Fruit fly (Drosophila melanogaster) whole organism, prepupa: ENCODE results near the gene Polr1D.

Source experiments
- CG10669 ChIP-seq: fragments of 200-800 bp; sonication (Bioruptor generic); optimal IDR thresholded peaks from 3 replicates; lab custom pipeline; 2018; ENCODE audit warnings: missing biosample characterization, mild to moderate bottlenecking, missing genetic modification characterization, moderate library complexity
- CG11294 ChIP-seq: fragments of 200-800 bp; sonication (Bioruptor generic); IDR thresholded peaks from 2 replicates; pipeline ENCODE4 v1.3.6; 2022; ENCODE audit warnings: missing biosample characterization, missing genetic modification characterization
- CG11762 ChIP-seq: fragments of 200-800 bp; sonication (Bioruptor generic); optimal IDR thresholded peaks from 3 replicates; lab custom pipeline; 2016; ENCODE audit warnings: missing biosample characterization, missing genetic modification characterization; ENCODE audit not compliant: insufficient read depth
- CG11902 ChIP-seq: fragments of 200-800 bp; sonication (Bioruptor generic); optimal IDR thresholded peaks from 3 replicates; lab custom pipeline; 2016; ENCODE audit warnings: missing biosample characterization, missing genetic modification characterization
- CG15336 ChIP-seq: fragments of 200-800 bp; sonication (Bioruptor generic); IDR thresholded peaks from 2 replicates; pipeline ENCODE4 v1.3.6; 2022; ENCODE audit warnings: missing biosample characterization, missing genetic modification characterization
- CG16779 ChIP-seq: fragments of 200-800 bp; sonication (Bioruptor generic); optimal IDR thresholded peaks from 3 replicates; lab custom pipeline; 2017; ENCODE audit warnings: missing biosample characterization, mild to moderate bottlenecking, missing genetic modification characterization
- CG3032 ChIP-seq: fragments of 200-800 bp; optimal IDR thresholded peaks from 2 replicates; lab custom pipeline; 2019; ENCODE audit warnings: missing biosample characterization, mild to moderate bottlenecking, missing genetic modification characterization, moderate library complexity
- CG31627 ChIP-seq: fragments of 200-800 bp; sonication (Bioruptor generic); optimal IDR thresholded peaks from 3 replicates; lab custom pipeline; 2016; ENCODE audit warnings: missing biosample characterization, missing genetic modification characterization
- CG32006 ChIP-seq: fragments of 200-800 bp; sonication (Bioruptor generic); optimal IDR thresholded peaks from 3 replicates; lab custom pipeline; 2017; ENCODE audit warnings: missing biosample characterization, mild to moderate bottlenecking, missing genetic modification characterization
- CG6163 ChIP-seq: fragments of 200-800 bp; sonication (Bioruptor generic); IDR thresholded peaks from 3 replicates; pipeline ENCODE4 v1.3.6; 2022; ENCODE audit warnings: missing biosample characterization, missing genetic modification characterization
- CG6276 ChIP-seq: fragments of 200-800 bp; sonication (Bioruptor generic); optimal IDR thresholded peaks from 2 replicates; lab custom pipeline; 2017; ENCODE audit warnings: missing biosample characterization, mild to moderate bottlenecking, missing genetic modification characterization
- CG6792 ChIP-seq: fragments of 200-800 bp; sonication (Bioruptor generic); optimal IDR thresholded peaks from 3 replicates; lab custom pipeline; 2016; ENCODE audit warnings: missing biosample characterization, missing genetic modification characterization
- CG6808 ChIP-seq: fragments of 200-800 bp; sonication (Bioruptor generic); optimal IDR thresholded peaks from 3 replicates; lab custom pipeline; 2017; ENCODE audit warnings: missing biosample characterization, missing genetic modification characterization, mild to moderate bottlenecking, moderate library complexity, missing genetic modification reagents
- CG7368 ChIP-seq: fragments of 200-800 bp; sonication (Bioruptor generic); optimal IDR thresholded peaks from 3 replicates; lab custom pipeline; 2016; ENCODE audit warnings: missing biosample characterization, missing genetic modification characterization
- CG8119 ChIP-seq: fragments of 200-800 bp; sonication (Bioruptor generic); IDR thresholded peaks from 3 replicates; pipeline ENCODE4 v1.3.6; 2022; ENCODE audit warnings: missing biosample characterization, missing genetic modification characterization
- CG8632 ChIP-seq: fragments of 200-800 bp; sonication (Bioruptor generic); optimal IDR thresholded peaks from 3 replicates; lab custom pipeline; 2016; ENCODE audit warnings: missing biosample characterization, missing genetic modification characterization
- CG9139 ChIP-seq: fragments of 200-800 bp; sonication (Bioruptor generic); optimal IDR thresholded peaks from 3 replicates; lab custom pipeline; 2017; ENCODE audit warnings: missing biosample characterization, mild to moderate bottlenecking, missing genetic modification characterization
- Eip75B ChIP-seq: fragments of 200-800 bp; sonication (Bioruptor generic); optimal IDR thresholded peaks from 3 replicates; lab custom pipeline; 2016; ENCODE audit warnings: missing biosample characterization, missing genetic modification characterization
- Eip78C ChIP-seq: fragments of 200-800 bp; sonication (Bioruptor generic); peaks from one replicate; lab custom pipeline; 2016; ENCODE audit warnings: missing biosample characterization, missing genetic modification characterization
- Ets21C ChIP-seq: fragments of 200-800 bp; sonication (Bioruptor generic); optimal IDR thresholded peaks from 3 replicates; lab custom pipeline; 2016; ENCODE audit warnings: missing biosample characterization, missing genetic modification characterization
- Ets96B ChIP-seq: fragments of 200-800 bp; optimal IDR thresholded peaks from 2 replicates; lab custom pipeline; 2019; ENCODE audit warnings: missing biosample characterization, mild to moderate bottlenecking, missing genetic modification characterization, moderate library complexity
- Gug ChIP-seq: fragments of 200-800 bp; sonication (Bioruptor generic); IDR thresholded peaks from 2 replicates; pipeline ENCODE4 v1.3.6; 2022; ENCODE audit warnings: missing biosample characterization, missing genetic modification characterization
- Hr39 ChIP-seq: fragments of 200-800 bp; sonication (Bioruptor generic); optimal IDR thresholded peaks from 2 replicates; lab custom pipeline; 2016; ENCODE audit warnings: missing biosample characterization, missing genetic modification characterization
- Lpt ChIP-seq: fragments of 200-800 bp; sonication (Bioruptor generic); optimal IDR thresholded peaks from 3 replicates; lab custom pipeline; 2016; ENCODE audit warnings: missing biosample characterization, missing genetic modification characterization
- Met ChIP-seq: fragments of 200-800 bp; sonication (Bioruptor generic); optimal IDR thresholded peaks from 3 replicates; lab custom pipeline; 2016; ENCODE audit warnings: missing biosample characterization, missing genetic modification characterization
- Smox ChIP-seq: fragments of 200-800 bp; sonication (Bioruptor generic); optimal IDR thresholded peaks from 3 replicates; lab custom pipeline; 2016; ENCODE audit warnings: missing biosample characterization, missing genetic modification characterization
- Sox102F ChIP-seq: fragments of 200-800 bp; sonication (Bioruptor generic); optimal IDR thresholded peaks from 2 replicates; lab custom pipeline; 2016; ENCODE audit warnings: missing biosample characterization, mild to moderate bottlenecking, missing genetic modification characterization
- Sox14 ChIP-seq: fragments of 200-800 bp; sonication (Bioruptor generic); optimal IDR thresholded peaks from 3 replicates; lab custom pipeline; 2016; ENCODE audit warnings: missing biosample characterization, missing genetic modification characterization
- acj6 ChIP-seq: fragments of 200-800 bp; sonication (Bioruptor generic); optimal IDR thresholded peaks from 3 replicates; lab custom pipeline; 2016; ENCODE audit warnings: missing biosample characterization, missing genetic modification characterization
- cyc ChIP-seq: fragments of 200-800 bp; sonication (Bioruptor generic); optimal IDR thresholded peaks from 3 replicates; lab custom pipeline; 2016; ENCODE audit warnings: missing biosample characterization, missing genetic modification characterization
- dac ChIP-seq: fragments of 200-800 bp; sonication (Bioruptor generic); optimal IDR thresholded peaks from 2 replicates; lab custom pipeline; 2017; ENCODE audit warnings: missing biosample characterization, mild to moderate bottlenecking, missing genetic modification characterization
- dsx ChIP-seq: fragments of 200-800 bp; optimal IDR thresholded peaks from 3 replicates; lab custom pipeline; 2019; ENCODE audit warnings: missing biosample characterization, mild to moderate bottlenecking, missing genetic modification characterization, moderate library complexity; ENCODE audit not compliant: poor library complexity, severe bottlenecking
- eg ChIP-seq: fragments of 200-800 bp; sonication (Bioruptor generic); IDR thresholded peaks from 3 replicates; pipeline ENCODE4 v1.3.6; 2022; ENCODE audit warnings: missing biosample characterization, missing genetic modification characterization
- esn ChIP-seq: fragments of 200-800 bp; sonication (Bioruptor generic); optimal IDR thresholded peaks from 2 replicates; lab custom pipeline; 2016; ENCODE audit warnings: missing biosample characterization, mild to moderate bottlenecking, missing genetic modification characterization, moderate library complexity
- fd59A ChIP-seq: fragments of 200-800 bp; sonication (Bioruptor generic); optimal IDR thresholded peaks from 2 replicates; lab custom pipeline; 2017; ENCODE audit warnings: missing biosample characterization, mild to moderate bottlenecking, missing genetic modification characterization, missing genetic modification reagents
- fd85E ChIP-seq: fragments of 200-800 bp; sonication (Bioruptor generic); optimal IDR thresholded peaks from 3 replicates; lab custom pipeline; 2016; ENCODE audit warnings: missing biosample characterization, missing genetic modification characterization
- fkh ChIP-seq: fragments of 200-800 bp; sonication (Bioruptor generic); optimal IDR thresholded peaks from 3 replicates; lab custom pipeline; 2017; ENCODE audit warnings: missing biosample characterization, mild to moderate bottlenecking, missing genetic modification characterization, moderate library complexity
- pdm3 ChIP-seq: fragments of 200-800 bp; sonication (Bioruptor generic); optimal IDR thresholded peaks from 3 replicates; lab custom pipeline; 2016; ENCODE audit warnings: missing biosample characterization, missing genetic modification characterization
- salr ChIP-seq, 2 experiments: fragments of 200-800 bp; sonication (Bioruptor generic); optimal IDR thresholded peaks; 3 replicates each; lab custom pipeline; 2016 to 2018; ENCODE audit warnings: missing biosample characterization in 2 of 2, missing genetic modification characterization in 2 of 2, mild to moderate bottlenecking in 1 of 2
- spab ChIP-seq: fragments of 200-800 bp; sonication (Bioruptor generic); optimal IDR thresholded peaks from 2 replicates; lab custom pipeline; 2017; ENCODE audit warnings: missing biosample characterization, mild to moderate bottlenecking, missing genetic modification characterization, missing genetic modification reagents
- ss ChIP-seq, 2 experiments: fragments of 200-800 bp; sonication (Bioruptor generic); optimal IDR thresholded peaks; 2 replicates in 1 of 2; 3 replicates in 1 of 2; lab custom pipeline; 2017 to 2018; ENCODE audit warnings: mild to moderate bottlenecking in 2 of 2, missing biosample characterization in 2 of 2, missing genetic modification characterization in 2 of 2, moderate library complexity in 1 of 2
- topi ChIP-seq: fragments of 200-800 bp; sonication (Bioruptor generic); optimal IDR thresholded peaks from 3 replicates; lab custom pipeline; 2016; ENCODE audit warnings: missing biosample characterization, missing genetic modification characterization
- vri ChIP-seq: fragments of 200-800 bp; sonication (Bioruptor generic); optimal IDR thresholded peaks from 3 replicates; lab custom pipeline; 2016; ENCODE audit warnings: missing biosample characterization, mild to moderate bottlenecking, missing genetic modification characterization

Gene Polr1D

DNA sequence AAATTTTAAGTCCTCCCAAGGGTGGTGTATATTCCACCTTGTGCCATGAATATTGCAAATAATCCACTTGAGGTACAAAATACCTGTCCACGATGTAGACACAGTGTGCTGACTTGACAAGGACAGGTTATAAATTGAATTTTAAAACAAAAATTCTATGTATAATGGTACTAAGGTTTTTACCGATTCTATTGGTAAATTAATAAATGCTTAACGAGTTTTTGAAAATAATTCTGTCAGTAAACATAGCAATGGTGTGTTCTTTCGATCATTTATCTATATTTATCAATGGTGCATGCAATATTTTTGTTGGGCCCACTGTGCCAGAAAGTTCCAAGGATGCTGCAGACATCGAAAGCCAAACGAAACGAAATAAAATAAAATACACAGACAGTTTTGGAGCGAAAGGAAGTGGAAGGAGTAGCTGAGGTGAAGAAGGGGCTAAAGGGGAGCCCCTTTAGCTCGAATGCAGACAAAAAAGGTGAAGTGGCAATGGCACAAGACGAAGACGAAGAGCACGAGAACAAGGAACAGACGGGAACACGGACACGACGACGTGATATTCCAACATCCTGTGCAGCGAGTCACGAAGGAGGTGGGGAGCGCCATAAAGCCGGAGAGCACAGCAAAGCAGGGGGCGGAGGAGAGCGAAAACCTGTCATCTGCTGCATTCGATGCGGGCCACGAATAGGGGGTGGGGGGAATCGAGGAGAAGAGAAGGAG lies 1.1 kb upstream of the Polr1D start (continued):
- TF ChIP-seq Eip75B (GFP tag; lab: Kevin White, UChicago) (peak; percentile 81), Sox102F (GFP tag; lab: Kevin White, UChicago) (peak; percentile 90), CG11294 (GFP tag; lab: Robert Waterston, UW) (no peak), CG15336 (no peak), CG6808 (GFP tag; lab: Kevin White, UChicago) (peak; percentile 81), salr (GFP tag; optimal IDR thresholded peaks at IDR 0.05; lab: Kevin White, UChicago) (peak; percentile 62 to 84), fd59A (GFP tag; lab: Kevin White, UChicago) (peak; percentile 74), topi (peak; percentile 90), Sox14 (GFP tag; lab: Kevin White, UChicago) (peak; percentile 85), CG31627 (peak; percentile 88), pdm3 (GFP tag; lab: Kevin White, UChicago) (peak; percentile 85), spab (GFP tag; lab: Kevin White, UChicago) (peak; percentile 74), CG11762 (GFP tag; lab: Kevin White, UChicago) (peak; percentile 75), CG6163 (GFP tag; lab: Robert Waterston, UW) (peak; percentile 72), vri (GFP tag; lab: Kevin White, UChicago) (peak; percentile 81), CG6792 (GFP tag; lab: Kevin White, UChicago) (peak; percentile 75), fkh (GFP tag; lab: Kevin White, UChicago) (no peak), acj6 (peak; percentile 82)

DNA sequence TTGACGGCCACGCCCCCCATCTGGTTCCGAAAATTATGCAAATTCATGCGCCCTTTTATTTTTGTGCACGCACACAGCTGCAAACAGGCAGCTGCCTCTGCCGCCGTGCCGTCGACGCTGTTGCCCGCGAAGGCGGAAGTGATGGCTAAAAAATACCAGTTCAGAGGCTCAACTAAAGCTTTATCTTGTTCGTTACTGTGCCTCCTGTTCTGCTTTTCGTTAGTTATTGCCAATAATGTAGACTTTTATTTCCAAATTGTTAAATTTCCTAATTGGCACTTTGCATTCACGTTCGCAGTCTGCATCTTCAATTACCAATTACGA lies 705 bp downstream of the Polr1D start:
- TF ChIP-seq dsx (GFP tag; lab: Kevin White, UChicago) (no peak), Eip78C (GFP tag; lab: Kevin White, UChicago) (peak; percentile 60), eg (GFP tag; lab: Robert Waterston, UW) (0 out of 3 replicates have a peak, but pooled peaks have one; percentile 4), Hr39 (peak; percentile 2)

DNA sequence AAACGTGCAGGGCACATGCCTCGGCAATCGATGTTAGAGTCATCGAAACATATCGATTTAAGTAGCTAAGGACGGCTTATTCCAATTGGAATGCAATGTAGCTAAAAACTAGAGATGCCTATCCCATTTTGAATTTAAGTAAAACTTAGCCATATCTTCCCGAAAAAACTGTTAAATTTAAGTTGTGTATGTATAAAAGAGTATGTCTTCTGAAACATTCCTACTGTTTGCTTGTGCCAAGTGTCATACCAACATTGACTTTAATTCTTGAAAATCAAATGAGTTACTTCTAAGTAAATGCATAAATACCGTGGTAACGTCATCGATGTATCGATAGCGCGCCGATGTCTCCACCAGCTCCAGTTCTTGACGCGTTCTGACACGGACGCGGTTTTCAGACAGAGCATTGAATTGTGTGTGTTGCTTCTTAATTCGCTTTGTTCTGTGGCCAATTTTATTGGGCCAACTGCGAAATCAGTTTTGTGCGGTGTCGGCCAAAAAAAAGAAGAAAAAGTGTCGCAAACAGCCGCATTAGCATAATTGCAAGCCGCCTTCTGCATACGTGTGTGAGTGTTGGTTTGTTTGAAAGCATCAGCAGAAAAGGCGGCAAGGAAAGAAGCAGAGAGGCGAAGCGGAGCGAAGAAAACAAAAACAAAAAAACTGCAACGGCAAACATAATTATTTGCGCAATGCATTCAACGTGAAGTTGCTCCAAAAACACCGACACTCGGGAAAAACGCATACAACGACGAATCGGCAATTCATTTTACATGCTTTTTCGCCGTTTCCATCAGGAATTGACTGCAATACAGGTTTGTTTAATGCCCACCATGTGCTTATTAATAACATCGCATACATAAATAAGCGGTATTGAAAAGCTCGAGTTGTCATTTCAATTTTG lies 1.3 kb downstream of the Polr1D start, which contains the start of gene brat:
TSS of gene brat (plus strand) at position 352 of the 901 bp plus-strand sequence.
- TF ChIP-seq fd59A (GFP tag; lab: Kevin White, UChicago), result no peak
- no peak for TF ChIP-seq CG9139 (GFP tag; lab: Kevin White, UChicago)
- peak in 1 of 2 experiments; percentile 21 for TF ChIP-seq ss (GFP tag; optimal IDR thresholded peaks at IDR 0.05; lab: Kevin White, UChicago)
- peak; percentile 60 for TF ChIP-seq Hr39
- peak; percentile 36 for TF ChIP-seq Sox102F (GFP tag; lab: Kevin White, UChicago)
- no peak for TF ChIP-seq CG15336
- no peak for TF ChIP-seq vri (GFP tag; lab: Kevin White, UChicago)
- TF ChIP-seq CG6276 (GFP tag; lab: Kevin White, UChicago), result no peak
- TF ChIP-seq CG7368 (GFP tag; lab: Kevin White, UChicago), result no peak
- no peak for TF ChIP-seq Eip75B (GFP tag; lab: Kevin White, UChicago)
- TF ChIP-seq acj6, result peak; percentile 47
- peak; percentile 30 for TF ChIP-seq CG32006 (GFP tag; lab: Kevin White, UChicago)
- TF ChIP-seq eg (GFP tag; lab: Robert Waterston, UW), result no peak
- no peak for TF ChIP-seq dac (GFP tag; lab: Kevin White, UChicago)
- no peak for TF ChIP-seq CG10669
- no peak for TF ChIP-seq CG11902
- no peak for TF ChIP-seq CG6808 (GFP tag; lab: Kevin White, UChicago)
- no peak for TF ChIP-seq CG16779 (tag; lab: Kevin White, UChicago)
- TF ChIP-seq esn (GFP tag; lab: Kevin White, UChicago), result peak; percentile 72
- TF ChIP-seq dsx (GFP tag; lab: Kevin White, UChicago), result no peak
- TF ChIP-seq fd85E (GFP tag; lab: Kevin White, UChicago), result no peak
- TF ChIP-seq Ets21C (GFP tag; lab: Kevin White, UChicago), result peak; percentile 61
- no peak for TF ChIP-seq Lpt (GFP tag; lab: Kevin White, UChicago)
- no peak for TF ChIP-seq Gug (GFP tag; lab: Robert Waterston, UW)
- peak; percentile 50 for TF ChIP-seq CG3032
- peak; percentile 56 for TF ChIP-seq cyc
- no peak for TF ChIP-seq CG8632 (GFP tag; lab: Kevin White, UChicago)
- peak; percentile 29 for TF ChIP-seq Ets96B (tag; lab: Kevin White, UChicago)
- no peak for TF ChIP-seq CG8119 (GFP tag; lab: Robert Waterston, UW)
- peak; percentile 65 for TF ChIP-seq topi
- peak; percentile 16 for TF ChIP-seq Smox (GFP tag; lab: Kevin White, UChicago)
- peak; percentile 72 for TF ChIP-seq Eip78C (GFP tag; lab: Kevin White, UChicago)
- peak; percentile 58 for TF ChIP-seq Met (GFP tag; lab: Kevin White, UChicago)
